Fruit fly (Drosophila melanogaster) whole organism, embryonic: Measurements from ENCODE around the gene Rsbp15.
A peak's percentile ranks its signal among the peaks of the same experiment; 100 is the strongest.

ENCODE experiments used
- B-H1 ChIP-seq: fragments of 200-800 bp; sonication (Bioruptor generic); IDR thresholded peaks from 3 replicates; pipeline ENCODE4 v1.3.6; 2022; ENCODE audit warnings: missing biosample characterization, missing genetic modification characterization
- Blimp-1 ChIP-seq: fragments of 200-800 bp; sonication (Bioruptor generic); optimal IDR thresholded peaks from 3 replicates; lab custom pipeline; 2018; ENCODE audit warnings: missing biosample characterization, missing genetic modification characterization, mild to moderate bottlenecking, moderate library complexity, missing genetic modification reagents
- CG10543 ChIP-seq: fragments of 200-800 bp; sonication (Bioruptor generic); optimal IDR thresholded peaks from 3 replicates; lab custom pipeline; 2017; ENCODE audit warnings: missing biosample characterization, mild to moderate bottlenecking, missing genetic modification characterization, moderate library complexity
- CG10565 ChIP-seq: fragments of 200-800 bp; sonication (Bioruptor generic); optimal IDR thresholded peaks from 3 replicates; lab custom pipeline; 2016; ENCODE audit warnings: missing biosample characterization, mild to moderate bottlenecking, missing genetic modification characterization
- CG12104 ChIP-seq: fragments of 200-800 bp; sonication (Bioruptor generic); optimal IDR thresholded peaks from 3 replicates; lab custom pipeline; 2016; ENCODE audit warnings: missing biosample characterization, missing genetic modification characterization
- CG14965 ChIP-seq: fragments of 200-800 bp; sonication (Bioruptor generic); optimal IDR thresholded peaks from 2 replicates; lab custom pipeline; 2016; ENCODE audit warnings: missing biosample characterization, missing genetic modification characterization, borderline replicate concordance
- CG15011 ChIP-seq: fragments of 200-800 bp; sonication (Bioruptor generic); optimal IDR thresholded peaks from 3 replicates; lab custom pipeline; 2018; ENCODE audit warnings: missing biosample characterization, mild to moderate bottlenecking, missing genetic modification characterization
- CG1792 ChIP-seq: fragments of 200-800 bp; sonication (Bioruptor generic); optimal IDR thresholded peaks from 2 replicates; lab custom pipeline; 2016; ENCODE audit warnings: missing biosample characterization, missing genetic modification characterization
- CG18011 ChIP-seq: fragments of 200-800 bp; sonication (Bioruptor generic); optimal IDR thresholded peaks from 2 replicates; lab custom pipeline; 2017; ENCODE audit warnings: missing biosample characterization, missing genetic modification characterization, mild to moderate bottlenecking, moderate library complexity, missing genotype
- CG18599 ChIP-seq: fragments of 200-800 bp; sonication (Bioruptor generic); optimal IDR thresholded peaks from 3 replicates; lab custom pipeline; 2017; ENCODE audit warnings: missing biosample characterization, missing genetic modification characterization, mild to moderate bottlenecking, moderate library complexity, missing genetic modification reagents
- CG30403 ChIP-seq: fragments of 200-800 bp; sonication (Bioruptor generic); optimal IDR thresholded peaks from 3 replicates; lab custom pipeline; 2016; ENCODE audit warnings: missing biosample characterization, missing genetic modification characterization
- CG3065 ChIP-seq: fragments of 200-800 bp; sonication (Bioruptor generic); optimal IDR thresholded peaks from 2 replicates; lab custom pipeline; 2016; ENCODE audit warnings: missing biosample characterization, missing genetic modification characterization
- CG3163 ChIP-seq: fragments of 200-800 bp; sonication (Bioruptor generic); optimal IDR thresholded peaks from 3 replicates; lab custom pipeline; 2016; ENCODE audit warnings: missing biosample characterization, missing genetic modification characterization
- CG33213 ChIP-seq: fragments of 200-800 bp; sonication (Bioruptor generic); optimal IDR thresholded peaks from 3 replicates; lab custom pipeline; 2016; ENCODE audit warnings: missing biosample characterization, missing genetic modification characterization
- CG4404 ChIP-seq: fragments of 200-800 bp; sonication (Bioruptor generic); IDR thresholded peaks from 2 replicates; pipeline ENCODE4 v1.3.6; 2022; ENCODE audit warnings: missing biosample characterization, missing genetic modification characterization
- CG8944 ChIP-seq: fragments of 200-800 bp; sonication (Bioruptor generic); optimal IDR thresholded peaks from 3 replicates; lab custom pipeline; 2016; ENCODE audit warnings: missing biosample characterization, missing genetic modification characterization
- CkIIα-i1 ChIP-seq: fragments of 200-800 bp; sonication (Bioruptor generic); IDR thresholded peaks from 2 replicates; pipeline ENCODE4 v1.3.6; 2022; ENCODE audit warnings: missing biosample characterization, missing genetic modification characterization
- CoRest ChIP-seq: fragments of 200-800 bp; sonication (Bioruptor generic); optimal IDR thresholded peaks from 3 replicates; lab custom pipeline; 2018; ENCODE audit warnings: missing biosample characterization, mild to moderate bottlenecking, missing genetic modification characterization, moderate library complexity
- Ets65A ChIP-seq: fragments of 200-800 bp; sonication (Bioruptor generic); peaks from one replicate; lab custom pipeline; 2016; ENCODE audit warnings: missing biosample characterization, missing genetic modification characterization
- Fer1 ChIP-seq: fragments of 200-800 bp; sonication (Bioruptor generic); optimal IDR thresholded peaks from 2 replicates; lab custom pipeline; 2017; ENCODE audit warnings: missing biosample characterization, mild to moderate bottlenecking, missing genetic modification characterization
- HLH4C ChIP-seq: fragments of 200-800 bp; sonication (Bioruptor generic); IDR thresholded peaks from 3 replicates; pipeline ENCODE4 v1.3.6; 2022; ENCODE audit warnings: missing biosample characterization, missing genetic modification characterization; ENCODE audit not compliant: partially characterized antibody
- MBD-R2 ChIP-seq: fragments of 200-800 bp; sonication (Bioruptor generic); IDR thresholded peaks from 2 replicates; pipeline ENCODE4 v1.3.6; 2022; ENCODE audit warnings: missing biosample characterization, missing genetic modification characterization
- Med ChIP-seq: fragments of 200-800 bp; sonication (Bioruptor generic); peaks from one replicate; lab custom pipeline; 2016; ENCODE audit warnings: missing biosample characterization, missing genetic modification characterization, mild to moderate bottlenecking, inconsistent platforms, moderate library complexity
- Mes4 ChIP-seq: fragments of 200-800 bp; sonication (Bioruptor generic); optimal IDR thresholded peaks from 2 replicates; lab custom pipeline; 2016; ENCODE audit warnings: missing biosample characterization, missing genetic modification characterization
- Mrtf ChIP-seq: fragments of 200-800 bp; sonication (Bioruptor generic); IDR thresholded peaks from 3 replicates; pipeline ENCODE4 v1.3.6; 2022; ENCODE audit warnings: missing biosample characterization, missing genetic modification characterization
- Pdp1 ChIP-seq, 2 experiments: fragments of 200-800 bp; sonication (Bioruptor generic); optimal IDR thresholded peaks; 3 replicates each; lab custom pipeline; 2016; ENCODE audit warnings: missing biosample characterization in 2 of 2, missing genetic modification characterization in 2 of 2, mild to moderate bottlenecking in 1 of 2, moderate library complexity in 1 of 2
- Trl ChIP-seq, 3 experiments: fragments of >200 bp in 2 of 3; fragments of 200-800 bp in 1 of 3; sonication (Bioruptor generic) in 1 of 3; optimal IDR thresholded peaks; 2 replicates in 1 of 3; 3 replicates in 2 of 3; lab custom pipeline; 2016 to 2017; ENCODE audit warnings: missing biosample characterization in 1 of 3, missing genetic modification characterization in 1 of 3
- ac ChIP-seq: fragments of 200-800 bp; sonication (Bioruptor generic); optimal IDR thresholded peaks from 3 replicates; lab custom pipeline; 2017; ENCODE audit warnings: missing biosample characterization, mild to moderate bottlenecking, missing genetic modification characterization
- ase ChIP-seq: fragments of 200-800 bp; sonication (Bioruptor generic); IDR thresholded peaks from 3 replicates; pipeline ENCODE4 v1.3.6; 2022; ENCODE audit warnings: missing biosample characterization, missing genetic modification characterization
- btn ChIP-seq: fragments of 200-800 bp; sonication (Bioruptor generic); optimal IDR thresholded peaks from 2 replicates; lab custom pipeline; 2016; ENCODE audit warnings: missing biosample characterization, missing genetic modification characterization
- cas ChIP-seq: fragments of 200-800 bp; sonication (Bioruptor generic); IDR thresholded peaks from 2 replicates; pipeline ENCODE4 v1.3.6; 2022; ENCODE audit warnings: missing biosample characterization, missing genetic modification characterization
- crol ChIP-seq: fragments of 200-800 bp; sonication (Bioruptor generic); IDR thresholded peaks from 2 replicates; pipeline ENCODE4 v1.3.6; 2022; ENCODE audit warnings: missing biosample characterization, missing genetic modification characterization
- dysf ChIP-seq: fragments of 200-800 bp; sonication (Bioruptor generic); IDR thresholded peaks from 3 replicates; pipeline ENCODE4 v1.3.6; 2022; ENCODE audit warnings: missing biosample characterization, missing genetic modification characterization
- en ChIP-seq: fragments of 200-800 bp; sonication (Bioruptor generic); optimal IDR thresholded peaks from 2 replicates; lab custom pipeline; 2016; ENCODE audit warnings: missing biosample characterization, missing genetic modification characterization
- fd102C ChIP-seq: fragments of 200-800 bp; sonication (Bioruptor generic); optimal IDR thresholded peaks from 2 replicates; lab custom pipeline; 2018; ENCODE audit warnings: missing biosample characterization, mild to moderate bottlenecking, missing genetic modification characterization, moderate library complexity
- lab ChIP-seq: fragments of 200-800 bp; sonication (Bioruptor generic); optimal IDR thresholded peaks from 3 replicates; lab custom pipeline; 2017; ENCODE audit warnings: missing biosample characterization, missing genetic modification characterization, mild to moderate bottlenecking, moderate library complexity, missing genetic modification reagents
- lmd ChIP-seq: fragments of 200-800 bp; sonication (Bioruptor generic); IDR thresholded peaks from 2 replicates; pipeline ENCODE4 v1.3.6; 2022; ENCODE audit warnings: missing biosample characterization, missing genetic modification characterization
- maf-S ChIP-seq: fragments of 200-800 bp; sonication (Bioruptor generic); optimal IDR thresholded peaks from 2 replicates; lab custom pipeline; 2016; ENCODE audit warnings: missing biosample characterization, missing genetic modification characterization
- nerfin-2 ChIP-seq: fragments of 200-800 bp; sonication (Bioruptor generic); IDR thresholded peaks from 2 replicates; pipeline ENCODE4 v1.3.6; 2022; ENCODE audit warnings: missing biosample characterization, missing genetic modification characterization; ENCODE audit not compliant: partially characterized antibody
- oc ChIP-seq: fragments of 200-800 bp; sonication (Bioruptor generic); optimal IDR thresholded peaks from 2 replicates; lab custom pipeline; 2018; ENCODE audit warnings: missing biosample characterization, mild to moderate bottlenecking, missing genetic modification characterization, moderate library complexity
- p53 ChIP-seq: fragments of 200-800 bp; sonication (Bioruptor generic); optimal IDR thresholded peaks from 2 replicates; lab custom pipeline; 2016; ENCODE audit warnings: missing biosample characterization, missing genetic modification characterization
- peb ChIP-seq: fragments of 200-800 bp; sonication (Bioruptor generic); IDR thresholded peaks from 2 replicates; pipeline ENCODE4 v1.3.6; 2022; ENCODE audit warnings: missing biosample characterization, missing genetic modification characterization
- ranshi ChIP-seq: fragments of 200-800 bp; sonication (Bioruptor generic); IDR thresholded peaks from 2 replicates; pipeline ENCODE4 v1.3.6; 2022; ENCODE audit warnings: missing biosample characterization, missing genetic modification characterization
- ro ChIP-seq: fragments of 200-800 bp; sonication (Bioruptor generic); IDR thresholded peaks from 2 replicates; pipeline ENCODE4 v1.3.6; 2022; ENCODE audit warnings: missing biosample characterization, missing genetic modification characterization
- row ChIP-seq: fragments of 200-800 bp; sonication (Bioruptor generic); IDR thresholded peaks from 3 replicates; pipeline ENCODE4 v1.3.6; 2022; ENCODE audit warnings: missing biosample characterization, missing genetic modification characterization
- shn ChIP-seq: fragments of 200-800 bp; sonication (Bioruptor generic); optimal IDR thresholded peaks from 3 replicates; lab custom pipeline; 2016; ENCODE audit warnings: missing biosample characterization, missing genetic modification characterization
- sima ChIP-seq: fragments of 200-800 bp; sonication (Bioruptor generic); optimal IDR thresholded peaks from 2 replicates; lab custom pipeline; 2016; ENCODE audit warnings: missing biosample characterization, missing genetic modification characterization
- tx ChIP-seq: fragments of 200-800 bp; sonication (Bioruptor generic); optimal IDR thresholded peaks from 2 replicates; lab custom pipeline; 2016; ENCODE audit warnings: missing biosample characterization, missing genetic modification characterization
- yki ChIP-seq: fragments of >200 bp; optimal IDR thresholded peaks from 3 replicates; lab custom pipeline; 2018
- z ChIP-seq: fragments of 200-800 bp; sonication (Bioruptor generic); IDR thresholded peaks from 3 replicates; pipeline ENCODE4 v1.3.6; 2022; ENCODE audit warnings: missing biosample characterization, missing genetic modification characterization

Gene Rsbp15

dm6 chr3R:12221366-12221916 lies 746 bp upstream of the Rsbp15 start, which contains the start of gene CG4860 (continued):
- TF ChIP-seq tx: peak; percentile 85
- 0 out of 2 replicates have a peak, but pooled peaks have one; percentile 35 for TF ChIP-seq CG4404 (GFP tag; lab: Robert Waterston, UW)
- peak; percentile 72 for TF ChIP-seq en (GFP tag; lab: Kevin White, UChicago)
- no peak for TF ChIP-seq Trl (optimal IDR thresholded peaks at IDR 0.05; lab: Kevin White, UChicago)
- TF ChIP-seq Trl (GFP tag; optimal IDR thresholded peaks at IDR 0.05; lab: Kevin White, UChicago): peak; percentile 92
- TF ChIP-seq Fer1 (GFP tag; lab: Kevin White, UChicago): no peak
- peak; percentile 79 for TF ChIP-seq CG18011 (GFP tag; lab: Kevin White, UChicago)
- TF ChIP-seq CG3065: peak; percentile 66
- TF ChIP-seq oc (tag; lab: Kevin White, UChicago): no peak
- peak; percentile 45 for TF ChIP-seq CG3163
- TF ChIP-seq p53 (GFP tag; lab: Kevin White, UChicago): peak; percentile 69
- peak; percentile 82 for TF ChIP-seq CG10543
- TF ChIP-seq btn (GFP tag; lab: Kevin White, UChicago): peak; percentile 61
- peak; percentile 95 for TF ChIP-seq CG30403 (GFP tag; lab: Kevin White, UChicago)
- peak; percentile 81 for TF ChIP-seq cas
- peak; percentile 89 for TF ChIP-seq CG18599 (GFP tag; lab: Kevin White, UChicago)
- peak; percentile 98 for TF ChIP-seq Ets65A (GFP tag; lab: Kevin White, UChicago)
- TF ChIP-seq row (GFP tag; lab: Robert Waterston, UW): peak; percentile 90
- TF ChIP-seq Blimp-1 (GFP tag; lab: Kevin White, UChicago): peak; percentile 83
- TF ChIP-seq lab (GFP tag; lab: Kevin White, UChicago): peak; percentile 93
- TF ChIP-seq ac (GFP tag; lab: Kevin White, UChicago): no peak
- TF ChIP-seq fd102C (GFP tag; lab: Kevin White, UChicago): no peak
- TF ChIP-seq peb: peak; percentile 36; the same call in 1 of the 2 replicates
- TF ChIP-seq HLH4C (GFP tag; lab: Robert Waterston, UW): 0 out of 3 replicates have a peak, but pooled peaks have one; percentile 6
- TF ChIP-seq ranshi (GFP tag; lab: Robert Waterston, UW): peak; percentile 75; the same call in 1 of the 2 replicates
- peak; percentile 66 for TF ChIP-seq CG12104
- peak; percentile 75 to 91 for TF ChIP-seq Pdp1 (GFP tag; optimal IDR thresholded peaks at IDR 0.05; lab: Kevin White, UChicago)
- peak; percentile 64 for TF ChIP-seq shn (GFP tag; lab: Kevin White, UChicago)
- no peak for TF ChIP-seq yki (lab: Kevin White, UChicago)
- peak; percentile 23 for TF ChIP-seq CG10565 (GFP tag; lab: Kevin White, UChicago)
- TF ChIP-seq Mrtf: peak; percentile 74; the same call in 2 of the 3 replicates
- TF ChIP-seq CG15011: peak; percentile 63
- TF ChIP-seq CG8944 (GFP tag; lab: Kevin White, UChicago): peak; percentile 84
- TF ChIP-seq CkIIα-i1 (GFP tag; lab: Robert Waterston, UW): no peak
- TF ChIP-seq CoRest (tag; lab: Kevin White, UChicago): peak; percentile 91
- TF ChIP-seq maf-S (GFP tag; lab: Kevin White, UChicago): peak; percentile 86
- no peak for TF ChIP-seq CG14965 (GFP tag; lab: Kevin White, UChicago)
- TF ChIP-seq nerfin-2 (GFP tag; lab: Robert Waterston, UW): no peak
- TF ChIP-seq crol (GFP tag; lab: Robert Waterston, UW): no peak
- peak; percentile 50 for TF ChIP-seq CG1792 (GFP tag; lab: Kevin White, UChicago)
- no peak for TF ChIP-seq z (GFP tag; lab: Robert Waterston, UW)
- TF ChIP-seq dysf (GFP tag; lab: Robert Waterston, UW): peak; percentile 90
- TF ChIP-seq Mes4 (GFP tag; lab: Kevin White, UChicago): peak; percentile 70
- TF ChIP-seq ro (GFP tag; lab: Robert Waterston, UW): peak; percentile 67; the same call in 1 of the 2 replicates
- peak; percentile 90 for TF ChIP-seq lmd
- TF ChIP-seq Med (GFP tag; lab: Kevin White, UChicago): peak; percentile 98
- TF ChIP-seq CG33213: peak; percentile 55
- peak; percentile 1 for TF ChIP-seq sima (GFP tag; lab: Kevin White, UChicago)
- TF ChIP-seq B-H1 (GFP tag; lab: Robert Waterston, UW): peak; percentile 80
- peak; percentile 86; the same call in 2 of the 3 replicates for TF ChIP-seq ase
- peak; percentile 69; the same call in 1 of the 2 replicates for TF ChIP-seq MBD-R2 (GFP tag; lab: Robert Waterston, UW)
